Worm (Caenorhabditis elegans) whole organism, L4/young adult: ENCODE results near the gene spe-42.

ENCODE experiments used
- dao-5 ChIP-seq: sonication (generic microtip); optimal IDR thresholded peaks from 2 replicates; lab custom pipeline; 2016; ENCODE audit warnings: missing genotype, missing genetic modification characterization, moderate library complexity, missing compliant biosample characterization
- him-1 ChIP-seq: sonication (generic microtip); optimal IDR thresholded peaks from 2 replicates; lab custom pipeline; 2016; ENCODE audit warnings: missing genotype, missing genetic modification reagents, missing genetic modification characterization, missing compliant biosample characterization

- no peak for TF ChIP-seq him-1 (tag; lab: Kevin White, UChicago)
- no peak for TF ChIP-seq dao-5 (tag; lab: Kevin White, UChicago)
Measured at ce11 chrV:11757358-11757757, 20.6 kb upstream of the spe-42 start, which contains the start of gene smoc-1.
